Fruit fly (Drosophila melanogaster): ENCODE results near the gene CG42487.

DNA sequence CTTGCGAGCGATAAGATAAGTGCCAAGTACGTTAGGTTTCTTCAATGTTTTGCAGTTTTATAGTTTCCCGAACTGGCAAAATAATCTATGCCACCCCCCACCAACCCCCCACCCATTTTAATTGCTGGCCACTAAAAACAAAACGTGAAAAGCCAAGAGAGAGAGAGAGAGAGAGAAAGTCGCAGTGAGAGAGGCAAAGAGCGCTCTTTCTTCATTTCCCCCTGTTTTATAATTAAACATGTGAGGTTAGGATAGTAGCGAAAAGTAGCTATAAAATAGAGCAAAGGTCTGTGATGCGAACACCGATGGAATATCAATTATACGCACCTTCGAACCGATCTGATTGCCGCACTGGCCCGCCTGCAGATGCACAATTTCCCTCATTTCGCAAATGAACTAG is 28.7 kb upstream of the CG42487 start:
- TF ChIP-seq Hr96 (GFP tag; optimal IDR thresholded peaks at IDR 0.05) (no peak), kay (GFP tag; ENCODE audit: borderline replicate concordance) (no peak), CG11617 (GFP tag; optimal IDR thresholded peaks at IDR 0.05) (no peak), CG5204 (GFP tag; optimal IDR thresholded peaks at IDR 0.05) (no peak), tj (GFP tag; optimal IDR thresholded peaks at IDR 0.05) (peak; percentile 22), cic (GFP tag; optimal IDR thresholded peaks at IDR 0.05) (no peak), Crg-1 (GFP tag; optimal IDR thresholded peaks at IDR 0.05) (no peak), CG33017 (tag; optimal IDR thresholded peaks at IDR 0.05) (no peak), CG12768 (GFP tag; optimal IDR thresholded peaks at IDR 0.05) (no peak), ovo (GFP tag; optimal IDR thresholded peaks at IDR 0.05) (no peak), Clk (GFP tag; optimal IDR thresholded peaks at IDR 0.05) (no peak)
